Worm (Caenorhabditis elegans): ENCODE measurements around the gene let-721.

- no peak for TF ChIP-seq ama-1 (optimal IDR thresholded peaks at IDR 0.05)
- no peak for TF ChIP-seq B0310.2 (tag; optimal IDR thresholded peaks at IDR 0.05)
- no peak for TF ChIP-seq sea-1 (GFP tag; conservative IDR thresholded peaks at IDR 0.05)
- TF ChIP-seq tbx-11 (GFP tag; IDR thresholded peaks at IDR 0.05), result no peak
Measured at ce11 chrIII:6399424-6399823, 47.3 kb downstream of the let-721 start.
